Worm (Caenorhabditis elegans) whole organism, young adult: ENCODE data around the gene srt-27.
A peak's percentile ranks its signal among the peaks of the same experiment; 100 is the strongest.

Source experiments
- B0336.3 ChIP-seq: fragments of 200-800 bp; sonication (Bioruptor generic); IDR thresholded peaks from 2 replicates; pipeline ENCODE4 v1.3.6; 2022; ENCODE audit warnings: missing genetic modification characterization, missing compliant biosample characterization
- C06A6.2 ChIP-seq: fragments of 200-800 bp; sonication (Bioruptor generic); conservative IDR thresholded peaks from 2 replicates; pipeline ENCODE4 v1.3.6; 2022; ENCODE audit warnings: missing genetic modification characterization, missing compliant biosample characterization
- D2030.7 ChIP-seq: fragments of 200-800 bp; sonication (Bioruptor generic); IDR thresholded peaks from 2 replicates; pipeline ENCODE4 v1.3.6; 2022; ENCODE audit warnings: missing genetic modification reagents, missing genetic modification characterization, missing compliant biosample characterization
- F23B12.7 ChIP-seq: sonication (generic microtip); optimal IDR thresholded peaks from 2 replicates; lab custom pipeline; 2017; ENCODE audit warnings: missing genetic modification characterization, mild to moderate bottlenecking, missing compliant biosample characterization, antibody characterized with exemption, moderate library complexity; ENCODE audit not compliant: insufficient read depth
- F33H1.4 ChIP-seq: fragments of 200-800 bp; sonication (Bioruptor generic); IDR thresholded peaks from 2 replicates; pipeline ENCODE4 v1.3.6; 2022; ENCODE audit warnings: missing genetic modification reagents, missing genetic modification characterization, missing compliant biosample characterization
- F37B4.10 ChIP-seq: fragments of 200-800 bp; sonication (Bioruptor generic); IDR thresholded peaks from 2 replicates; pipeline ENCODE4 v1.3.6; 2022; ENCODE audit warnings: missing genetic modification characterization, missing compliant biosample characterization
- Y53G8AR.9 ChIP-seq: fragments of 200-800 bp; sonication (Bioruptor generic); conservative IDR thresholded peaks from 2 replicates; pipeline ENCODE4 v1.3.6; 2022; ENCODE audit warnings: missing genetic modification reagents, missing genetic modification characterization, missing compliant biosample characterization
- Y95B8A.8 ChIP-seq: fragments of 200-800 bp; sonication (Bioruptor generic); IDR thresholded peaks from 2 replicates; pipeline ENCODE4 v1.3.6; 2022; ENCODE audit warnings: missing genetic modification reagents, missing genetic modification characterization, missing compliant biosample characterization
- athp-1 ChIP-seq: sonication (generic microtip); optimal IDR thresholded peaks from 2 replicates; lab custom pipeline; 2017; ENCODE audit warnings: mild to moderate bottlenecking, missing genetic modification characterization, missing compliant biosample characterization
- attf-3 ChIP-seq: fragments of 200-800 bp; sonication (Bioruptor generic); conservative IDR thresholded peaks from 2 replicates; pipeline ENCODE4 v1.3.6; 2022; ENCODE audit warnings: missing genetic modification reagents, missing genetic modification characterization, missing compliant biosample characterization
- attf-5 ChIP-seq: fragments of 200-800 bp; sonication (Bioruptor generic); optimal IDR thresholded peaks from 2 replicates; lab custom pipeline; 2018; ENCODE audit warnings: mild to moderate bottlenecking, missing genetic modification characterization, missing compliant biosample characterization
- attf-6 ChIP-seq: fragments of 200-800 bp; sonication (Bioruptor generic); IDR thresholded peaks from 2 replicates; pipeline ENCODE4 v1.3.6; 2022; ENCODE audit warnings: missing genetic modification reagents, missing genetic modification characterization, missing compliant biosample characterization
- bed-1 ChIP-seq: fragments of 200-800 bp; sonication (Bioruptor generic); IDR thresholded peaks from 2 replicates; pipeline ENCODE4 v1.3.6; 2022; ENCODE audit warnings: missing genetic modification reagents, missing genetic modification characterization, missing compliant biosample characterization
- cebp-1 ChIP-seq, 2 experiments: fragments of 200-800 bp in 1 of 2; sonication (Bioruptor generic) in 1 of 2; sonication (generic microtip) in 1 of 2; IDR thresholded peaks in 1 of 2; optimal IDR thresholded peaks in 1 of 2; 2 replicates each; pipeline versions ENCODE4 v1.3.6 to Lab custom; 2017 to 2022; ENCODE audit warnings: missing compliant biosample characterization in 2 of 2, missing genetic modification characterization in 2 of 2, mild to moderate bottlenecking in 1 of 2, missing genetic modification reagents in 1 of 2, moderate library complexity in 1 of 2
- ceh-91 ChIP-seq: fragments of 200-800 bp; sonication (Bioruptor generic); IDR thresholded peaks from 2 replicates; pipeline ENCODE4 v1.3.6; 2022; ENCODE audit warnings: missing genetic modification reagents, missing genetic modification characterization, missing compliant biosample characterization
- chd-7 ChIP-seq: sonication (generic microtip); optimal IDR thresholded peaks from 2 replicates; lab custom pipeline; 2016; ENCODE audit warnings: mild to moderate bottlenecking, missing genetic modification characterization, moderate library complexity, missing compliant biosample characterization
- dox-1 ChIP-seq: fragments of 200-800 bp; sonication (Bioruptor generic); IDR thresholded peaks from 2 replicates; pipeline ENCODE4 v1.3.6; 2022; ENCODE audit warnings: missing genetic modification reagents, missing genetic modification characterization, missing compliant biosample characterization
- dpff-1 ChIP-seq: sonication (generic microtip); optimal IDR thresholded peaks from 2 replicates; lab custom pipeline; 2017; ENCODE audit warnings: mild to moderate bottlenecking, missing genetic modification characterization, missing compliant biosample characterization
- efl-1 ChIP-seq: fragments of 150-350 bp; optimal IDR thresholded peaks from 2 replicates; lab custom pipeline; 2014; ENCODE audit warnings: missing biosample characterization, missing genetic modification reagents, missing genetic modification characterization
- egrh-3 ChIP-seq: fragments of 200-800 bp; sonication (Bioruptor generic); IDR thresholded peaks from 2 replicates; pipeline ENCODE4 v1.3.6; 2022; ENCODE audit warnings: missing genetic modification reagents, missing genetic modification characterization, missing compliant biosample characterization
- him-1 ChIP-seq: sonication (generic microtip); optimal IDR thresholded peaks from 2 replicates; lab custom pipeline; 2016; ENCODE audit warnings: missing genotype, missing genetic modification reagents, missing genetic modification characterization, missing compliant biosample characterization
- hlh-12 ChIP-seq: sonication (generic microtip); optimal IDR thresholded peaks from 2 replicates; lab custom pipeline; 2016; ENCODE audit warnings: missing genetic modification characterization, missing compliant biosample characterization
- hlh-26 ChIP-seq: fragments of 200-800 bp; sonication (Bioruptor generic); conservative IDR thresholded peaks from 2 replicates; pipeline ENCODE4 v1.3.6; 2022; ENCODE audit warnings: missing genetic modification reagents, missing genetic modification characterization, missing compliant biosample characterization
- hmg-1.2 ChIP-seq: fragments of 200-800 bp; sonication (Bioruptor generic); IDR thresholded peaks from 2 replicates; pipeline ENCODE4 v1.3.6; 2022; ENCODE audit warnings: missing genetic modification reagents, missing genetic modification characterization, missing compliant biosample characterization
- hsf-1 ChIP-seq: fragments of 200-800 bp; sonication (Bioruptor generic); IDR thresholded peaks from 2 replicates; pipeline ENCODE4 v1.3.6; 2022; ENCODE audit warnings: missing genetic modification reagents, missing genetic modification characterization, missing compliant biosample characterization
- lin-26 ChIP-seq: fragments of 200-800 bp; sonication (Bioruptor generic); IDR thresholded peaks from 2 replicates; pipeline ENCODE4 v1.3.6; 2022; ENCODE audit warnings: missing genetic modification reagents, missing genetic modification characterization, missing compliant biosample characterization
- lin-35 ChIP-seq, 3 experiments: fragments of 150-350 bp in 2 of 3; sonication (generic microtip) in 1 of 3; optimal IDR thresholded peaks; 2 replicates each; lab custom pipeline; 2014 to 2018; ENCODE audit warnings: missing biosample characterization in 3 of 3, missing genetic modification characterization in 3 of 3, missing genetic modification reagents in 3 of 3
- lin-40 ChIP-seq: sonication (generic microtip); optimal IDR thresholded peaks from 2 replicates; lab custom pipeline; 2016; ENCODE audit warnings: missing genetic modification characterization, mild to moderate bottlenecking, missing compliant biosample characterization, missing genotype, missing genetic modification reagents
- lir-1 ChIP-seq: fragments of 200-800 bp; sonication (Bioruptor generic); conservative IDR thresholded peaks from 2 replicates; pipeline ENCODE4 v1.3.6; 2022; ENCODE audit warnings: missing genetic modification reagents, missing genetic modification characterization, missing compliant biosample characterization
- lsl-1 ChIP-seq: fragments of 200-800 bp; sonication (Bioruptor generic); optimal IDR thresholded peaks from 2 replicates; lab custom pipeline; 2018; ENCODE audit warnings: mild to moderate bottlenecking, missing genetic modification characterization, moderate library complexity, missing compliant biosample characterization
- madf-3 ChIP-seq: fragments of 200-800 bp; sonication (Bioruptor generic); IDR thresholded peaks from 2 replicates; pipeline ENCODE4 v1.3.6; 2022; ENCODE audit warnings: missing genetic modification reagents, missing genetic modification characterization, missing compliant biosample characterization
- madf-6 ChIP-seq: fragments of 200-800 bp; sonication (Bioruptor generic); IDR thresholded peaks from 2 replicates; pipeline ENCODE4 v1.3.6; 2022; ENCODE audit warnings: missing genetic modification reagents, missing genetic modification characterization, missing compliant biosample characterization
- mcd-1 ChIP-seq: fragments of 200-800 bp; sonication (Bioruptor generic); IDR thresholded peaks from 2 replicates; pipeline ENCODE4 v1.3.6; 2022; ENCODE audit warnings: missing genetic modification reagents, missing genetic modification characterization, missing compliant biosample characterization
- nfya-1 ChIP-seq: sonication (generic microtip); optimal IDR thresholded peaks from 2 replicates; lab custom pipeline; 2017; ENCODE audit warnings: antibody characterized with exemption, missing compliant biosample characterization, missing genetic modification characterization, borderline replicate concordance; ENCODE audit not compliant: insufficient read depth
- nhr-120 ChIP-seq: fragments of 200-800 bp; sonication (Bioruptor generic); IDR thresholded peaks from 2 replicates; pipeline ENCODE4 v1.3.6; 2022; ENCODE audit warnings: missing genetic modification characterization, missing compliant biosample characterization
- pbrm-1 ChIP-seq: fragments of 200-800 bp; sonication (Bioruptor generic); IDR thresholded peaks from 2 replicates; pipeline ENCODE4 v1.3.6; 2022; ENCODE audit warnings: missing genetic modification reagents, missing genetic modification characterization, missing compliant biosample characterization
- repo-1 ChIP-seq: sonication (generic microtip); optimal IDR thresholded peaks from 2 replicates; lab custom pipeline; 2017; ENCODE audit warnings: mild to moderate bottlenecking, missing genetic modification characterization, missing compliant biosample characterization
- snpc-4 ChIP-seq, 5 experiments: fragments of 150-350 bp in 1 of 5; sonication (generic microtip) in 4 of 5; optimal IDR thresholded peaks; 2 replicates each; lab custom pipeline; 2014 to 2018; ENCODE audit warnings: missing genetic modification characterization in 5 of 5, missing biosample characterization in 3 of 5, antibody characterized with exemption in 2 of 5, mild to moderate bottlenecking in 2 of 5, missing compliant biosample characterization in 2 of 5, missing genotype in 2 of 5, moderate library complexity in 2 of 5, missing genetic modification reagents in 1 of 5
- somi-1 ChIP-seq: fragments of 200-800 bp; sonication (Bioruptor generic); optimal IDR thresholded peaks from 2 replicates; lab custom pipeline; 2018; ENCODE audit warnings: mild to moderate bottlenecking, missing genetic modification characterization, missing compliant biosample characterization
- tbx-9 ChIP-seq: sonication (generic microtip); optimal IDR thresholded peaks from 2 replicates; lab custom pipeline; 2016; ENCODE audit warnings: borderline replicate concordance, missing genetic modification characterization, inconsistent platforms, missing compliant biosample characterization
- xnd-1 ChIP-seq: sonication (generic microtip); optimal IDR thresholded peaks from 2 replicates; lab custom pipeline; 2016; ENCODE audit warnings: missing genotype, missing genetic modification reagents, missing genetic modification characterization, missing compliant biosample characterization
- zfh-2 ChIP-seq: fragments of 200-800 bp; sonication (Bioruptor generic); conservative IDR thresholded peaks from 2 replicates; pipeline ENCODE4 v1.3.6; 2022; ENCODE audit warnings: missing genetic modification reagents, missing genetic modification characterization, missing compliant biosample characterization
- ztf-18 ChIP-seq: sonication (generic microtip); optimal IDR thresholded peaks from 2 replicates; lab custom pipeline; 2016; ENCODE audit warnings: missing genotype, mild to moderate bottlenecking, missing genetic modification characterization, missing compliant biosample characterization
- ztf-28 ChIP-seq: fragments of 200-800 bp; sonication (Bioruptor generic); IDR thresholded peaks from 2 replicates; pipeline ENCODE4 v1.3.6; 2022; ENCODE audit warnings: missing genetic modification reagents, missing genetic modification characterization, missing compliant biosample characterization
- ztf-6 ChIP-seq: fragments of 200-800 bp; sonication (Bioruptor generic); IDR thresholded peaks from 2 replicates; pipeline ENCODE4 v1.3.6; 2022; ENCODE audit warnings: missing genetic modification reagents, missing genetic modification characterization, missing compliant biosample characterization

srt-27 gene

DNA sequence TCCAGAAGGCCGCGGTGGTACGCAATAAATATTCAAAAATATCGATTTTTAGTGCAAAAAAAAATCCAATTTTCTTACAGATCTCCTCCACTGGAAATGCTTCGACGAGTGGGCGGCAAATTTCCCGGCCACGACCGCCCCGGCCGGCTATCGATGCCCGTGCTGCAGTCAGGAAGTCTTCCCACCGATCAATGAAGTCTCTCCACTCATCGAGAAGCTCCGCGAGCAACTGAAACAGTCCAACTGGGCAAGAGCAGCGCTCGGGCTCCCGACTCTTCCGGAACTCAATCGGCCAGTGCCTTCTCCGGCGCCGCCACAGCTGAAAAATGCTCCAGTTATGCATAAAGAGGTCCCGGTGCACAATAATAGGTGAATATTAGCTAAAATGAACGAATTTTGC, 24.7 kb downstream of the srt-27 start, which contains the start of gene Y45G12B.3:
Gene Y45G12B.3, minus strand, starts transcription at position 320 of the 400 bp plus-strand sequence.
- TF ChIP-seq zfh-2 (peak; percentile 79), egrh-3 (GFP tag; lab: Robert Waterston, UW) (peak; percentile 41; the same call in 1 of the 2 replicates), him-1 (tag; lab: Kevin White, UChicago) (no peak)

DNA sequence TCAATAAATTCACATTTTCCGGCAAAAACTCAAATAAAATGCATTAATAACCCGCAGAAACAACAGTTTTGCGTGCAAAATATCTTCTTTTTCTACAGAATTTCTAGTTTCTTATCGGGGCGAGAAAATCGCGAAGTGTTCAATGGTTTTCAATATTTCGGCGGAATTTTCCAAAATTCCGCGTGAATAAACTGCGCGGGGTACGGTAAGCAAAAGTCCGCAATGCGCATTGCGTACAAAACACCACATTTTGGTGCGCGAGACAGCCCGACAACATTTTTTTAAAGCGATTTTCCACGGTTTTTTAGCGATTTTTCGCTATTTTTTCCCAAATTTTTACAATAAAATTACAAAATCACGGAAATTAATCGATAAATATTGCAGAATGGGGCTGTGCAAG, 26.3 kb downstream of the srt-27 start, which contains the start of gene Y45G12B.2:
Gene Y45G12B.2, plus strand, starts transcription at position 383 of the 400 bp plus-strand sequence.
- TF ChIP-seq madf-6 (GFP tag; lab: Robert Waterston, UW): peak; percentile 63; the same call in 1 of the 2 replicates
- peak; percentile 53 for TF ChIP-seq efl-1 (GFP tag; lab: Kevin White, UChicago)
- TF ChIP-seq attf-5: peak; percentile 30
- TF ChIP-seq dox-1 (GFP tag; lab: Robert Waterston, UW): peak; percentile 81
- TF ChIP-seq lin-35 (GFP tag; optimal IDR thresholded peaks at IDR 0.05; lab: Kevin White, UChicago): peak in 1 of 3 experiments; percentile 57
- TF ChIP-seq lir-1 (GFP tag; lab: Robert Waterston, UW): no peak
- peak; percentile 37 for TF ChIP-seq F33H1.4 (GFP tag; lab: Robert Waterston, UW)
- TF ChIP-seq dpff-1 (tag; lab: Kevin White, UChicago): no peak
- no peak for TF ChIP-seq hsf-1 (GFP tag; lab: Robert Waterston, UW)
- peak; percentile 5 for TF ChIP-seq ztf-18 (tag; lab: Kevin White, UChicago)
- TF ChIP-seq xnd-1 (tag; lab: Kevin White, UChicago): no peak
- TF ChIP-seq bed-1 (GFP tag; lab: Robert Waterston, UW): no peak
- TF ChIP-seq hlh-12: no peak
- TF ChIP-seq ztf-6: no peak
- no peak for TF ChIP-seq F37B4.10 (GFP tag; lab: Robert Waterston, UW)
- TF ChIP-seq hmg-1.2 (GFP tag; lab: Robert Waterston, UW): peak; percentile 46; the same call in 1 of the 2 replicates
- TF ChIP-seq Y53G8AR.9: 0 out of 2 replicates have a peak, but pooled peaks have one; percentile 32
- TF ChIP-seq tbx-9: no peak
- TF ChIP-seq ceh-91: no peak
- peak; percentile 53; the same call in 1 of the 2 replicates for TF ChIP-seq B0336.3
- peak; percentile 37 for TF ChIP-seq lin-40
- no peak for TF ChIP-seq C06A6.2
- TF ChIP-seq somi-1 (GFP tag; lab: Kevin White, UChicago): no peak
- TF ChIP-seq repo-1 (tag; lab: Kevin White, UChicago): no peak
- peak; percentile 75 for TF ChIP-seq mcd-1 (GFP tag; lab: Robert Waterston, UW)
- TF ChIP-seq athp-1 (tag; lab: Kevin White, UChicago): peak; percentile 6
- peak; percentile 56; the same call in 1 of the 2 replicates for TF ChIP-seq D2030.7 (GFP tag; lab: Robert Waterston, UW)
- TF ChIP-seq pbrm-1: peak; percentile 62; the same call in 1 of the 2 replicates
- no peak for TF ChIP-seq snpc-4 (GFP tag; optimal IDR thresholded peaks at IDR 0.05; lab: Kevin White, UChicago)
- peak in 2 of 4 experiments; percentile 58 to 69 for TF ChIP-seq snpc-4 (tag; optimal IDR thresholded peaks at IDR 0.05; lab: Kevin White, UChicago)
- TF ChIP-seq chd-7 (tag; lab: Kevin White, UChicago): no peak
- TF ChIP-seq madf-3: no peak
- TF ChIP-seq attf-6 (GFP tag; lab: Robert Waterston, UW): no peak
- no peak for TF ChIP-seq lin-26 (GFP tag; lab: Robert Waterston, UW)
- no peak for TF ChIP-seq nfya-1 (tag; lab: Kevin White, UChicago)
- no peak for TF ChIP-seq cebp-1 (GFP tag; IDR thresholded peaks at IDR 0.05; lab: Robert Waterston, UW)
- TF ChIP-seq cebp-1 (tag; optimal IDR thresholded peaks at IDR 0.05; lab: Kevin White, UChicago): peak; percentile 56
- peak; percentile 93 for TF ChIP-seq lsl-1 (GFP tag; lab: Kevin White, UChicago)
- TF ChIP-seq hlh-26: no peak
- TF ChIP-seq Y95B8A.8: peak; percentile 41; the same call in 1 of the 2 replicates
- no peak for TF ChIP-seq nhr-120 (GFP tag; lab: Robert Waterston, UW)
- peak; percentile 88 for TF ChIP-seq F23B12.7 (tag; lab: Kevin White, UChicago)
- no peak for TF ChIP-seq ztf-28 (GFP tag; lab: Robert Waterston, UW)
- 0 out of 2 replicates have a peak, but pooled peaks have one; percentile 27 for TF ChIP-seq attf-3
